Worm (Caenorhabditis elegans): Measurements from ENCODE around the gene lbp-7.

DNA sequence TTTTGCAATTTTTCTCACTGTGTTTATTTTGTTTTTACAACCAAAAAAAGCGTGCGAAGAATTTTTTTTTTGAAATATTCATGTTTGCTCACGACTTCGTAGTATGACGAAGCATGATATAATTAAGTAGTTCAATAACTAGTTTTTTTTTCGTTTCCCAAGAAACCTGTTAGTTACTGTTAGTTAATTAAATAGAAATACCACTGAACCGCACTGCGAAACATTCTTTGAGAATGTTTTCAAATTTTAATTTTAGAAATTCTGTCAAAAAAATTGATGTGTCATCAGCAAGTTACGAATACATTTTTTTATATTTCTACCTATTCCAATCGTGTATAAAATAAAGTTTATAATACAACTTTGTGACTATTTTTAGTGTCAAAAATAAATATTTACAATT, 47.0 kb downstream of the lbp-7 start, which contains the start of gene srxa-12:
- TF ChIP-seq ceh-24 (tag; optimal IDR thresholded peaks at IDR 0.05) (no peak), pag-3 (tag; optimal IDR thresholded peaks at IDR 0.05; ENCODE audit: borderline replicate concordance) (no peak), Y22D7AL.16 (tag; optimal IDR thresholded peaks at IDR 0.05) (no peak), pqm-1 (tag; optimal IDR thresholded peaks at IDR 0.05) (no peak)
